Worm (Caenorhabditis elegans) whole organism, dauer: ENCODE results near the gene snb-1.

Experiments
- unc-62 ChIP-seq: sonication (generic microtip); optimal IDR thresholded peaks from 2 replicates; lab custom pipeline; 2017; ENCODE audit warnings: missing biosample characterization, missing genetic modification reagents, missing genetic modification characterization

The snb-1 gene

DNA sequence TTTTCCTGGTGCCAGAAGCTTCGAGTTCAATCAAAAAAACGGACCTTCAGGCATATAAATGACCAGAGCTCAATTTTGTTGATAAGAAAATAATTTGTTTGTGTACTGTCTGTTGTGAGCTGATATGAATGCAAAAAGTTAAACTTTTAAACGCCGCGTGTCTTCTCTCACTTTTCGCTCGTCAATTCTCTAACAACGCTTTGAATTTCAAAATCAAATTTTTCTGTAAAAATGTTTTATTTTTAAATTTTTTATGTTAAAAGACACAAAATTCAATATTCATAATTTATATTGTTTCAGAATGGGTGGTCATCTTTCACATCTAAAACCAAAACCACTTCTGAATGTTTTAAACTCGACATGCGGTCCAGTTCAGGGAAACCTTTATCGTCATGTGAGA lies 17.7 kb upstream of the snb-1 start, which contains the start of gene cest-31:
Gene cest-31 (plus strand): TSS at position 301 of the 400 bp plus-strand sequence.
- TF ChIP-seq unc-62, result no peak

DNA sequence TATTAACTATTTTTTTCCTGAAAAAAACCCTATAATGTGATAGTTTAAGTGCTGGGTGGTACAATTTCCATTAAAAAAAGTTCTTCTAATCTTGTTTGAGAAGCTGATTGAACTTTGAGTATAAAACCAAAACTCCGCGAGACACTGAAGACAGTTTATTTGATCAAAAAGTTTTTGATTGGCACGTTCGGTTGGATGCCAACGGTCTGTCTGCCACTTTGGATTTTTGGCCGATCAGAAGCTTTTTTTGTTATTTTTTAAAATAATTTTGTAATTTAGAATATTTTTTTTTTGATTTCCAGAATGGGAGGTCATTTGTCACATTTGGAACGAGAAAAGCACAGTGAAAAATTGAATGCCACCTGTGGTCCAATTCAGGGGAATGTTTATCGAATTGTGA lies 13.2 kb upstream of the snb-1 start, which contains the start of gene cest-28:
Gene cest-28 (plus strand): TSS at position 301 of the 400 bp plus-strand sequence.
- no peak for TF ChIP-seq unc-62

DNA sequence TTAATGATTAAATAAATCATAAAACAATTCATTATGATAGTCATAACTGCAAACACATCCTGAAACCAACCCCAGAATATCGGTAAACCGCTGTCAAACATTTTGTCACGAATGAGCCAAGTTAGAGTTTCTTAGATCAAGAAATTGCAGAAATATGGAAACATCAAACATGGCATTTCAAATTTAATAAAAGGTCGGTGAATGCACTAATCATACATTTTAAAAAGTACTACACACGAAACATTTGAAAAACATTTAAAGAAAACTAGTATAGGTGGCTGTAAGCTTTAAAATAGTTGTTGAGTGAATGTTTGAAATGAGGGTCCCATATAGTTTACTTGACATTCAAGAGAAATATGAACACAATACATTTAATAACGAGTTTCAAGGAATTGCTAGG lies 12.4 kb upstream of the snb-1 start, which contains the start of gene str-180:
Gene str-180 (minus strand): TSS at position 101 of the 400 bp plus-strand sequence.
- no peak for TF ChIP-seq unc-62

DNA sequence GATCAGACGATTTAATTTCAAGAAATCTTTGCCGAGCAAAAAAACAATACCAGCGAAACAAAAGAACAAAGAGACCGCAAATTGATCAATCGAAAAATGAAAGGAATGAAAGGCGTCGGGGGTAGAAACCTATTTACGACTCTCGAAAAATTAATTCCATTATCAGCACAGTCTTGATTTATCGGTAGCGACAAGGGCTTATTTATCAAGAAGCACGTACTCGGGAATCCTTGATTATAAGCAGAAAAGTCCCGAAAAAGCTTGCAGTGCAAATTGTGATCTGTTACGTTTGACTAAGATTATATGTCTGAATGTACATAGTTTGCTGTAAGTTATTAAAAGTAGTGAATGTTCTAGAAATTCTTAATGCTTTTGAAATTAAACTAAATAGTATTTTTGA lies 10.3 kb upstream of the snb-1 start:
- TF ChIP-seq unc-62, result no peak

DNA sequence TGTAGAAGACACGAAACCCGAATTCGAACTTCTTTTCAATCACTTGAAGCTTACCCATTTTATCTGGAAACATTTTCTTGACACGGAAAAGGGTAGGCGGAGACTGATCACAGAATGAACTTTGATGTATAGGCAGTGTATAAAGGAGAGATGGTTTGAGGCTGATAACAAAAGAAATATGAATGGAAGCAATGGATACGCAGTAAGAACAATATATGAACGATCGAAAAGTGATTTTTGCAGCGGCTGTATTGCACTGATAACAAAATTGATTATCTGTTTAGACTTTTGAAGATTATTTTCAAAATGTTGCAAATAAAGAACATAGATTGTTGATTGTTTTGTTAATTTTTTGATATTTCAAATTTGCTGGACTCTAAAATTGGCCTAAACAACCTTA lies 9.4 kb upstream of the snb-1 start, which contains the start of gene pmp-5:
Gene pmp-5 (minus strand): TSS at position 63 of the 400 bp plus-strand sequence.
- TF ChIP-seq unc-62, result no peak

DNA sequence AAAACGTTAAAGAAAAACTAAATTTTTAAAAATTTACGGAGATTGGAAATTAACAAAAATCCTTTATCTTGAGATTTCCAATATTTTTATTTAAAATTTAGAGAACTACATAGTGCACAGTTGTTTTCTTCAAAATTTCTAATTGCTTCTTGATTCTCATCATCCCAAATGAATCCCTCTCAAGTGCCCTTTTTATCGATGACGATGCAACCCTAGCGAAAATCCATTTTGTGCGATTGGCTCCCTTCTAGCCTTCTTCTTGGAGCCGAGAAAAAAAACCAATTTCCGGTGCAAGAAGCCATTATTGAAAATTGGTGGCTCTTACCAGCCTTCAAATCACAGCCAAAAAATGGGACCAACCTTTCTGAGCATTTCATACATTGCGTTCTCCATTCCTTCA lies 6.2 kb upstream of the snb-1 start:
- no peak for TF ChIP-seq unc-62

DNA sequence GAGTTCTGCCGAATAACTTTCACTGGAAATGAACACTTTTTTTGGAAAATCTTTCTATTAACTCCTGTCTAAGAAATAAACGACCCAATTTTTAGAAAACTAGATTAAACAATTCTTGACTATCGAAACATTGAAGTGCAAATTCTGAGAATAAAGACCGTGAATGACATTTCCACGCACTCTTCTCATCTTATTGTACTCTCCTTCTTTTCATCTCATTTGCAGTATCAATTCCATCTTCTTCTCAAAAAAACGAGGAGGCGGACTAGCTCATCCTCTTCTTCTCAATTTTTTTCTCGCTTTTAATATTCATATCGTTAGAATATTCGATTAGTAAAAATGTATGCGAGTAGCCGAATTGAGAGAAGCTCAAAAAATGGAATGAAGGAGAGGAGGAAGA lies 5.4 kb upstream of the snb-1 start:
- TF ChIP-seq unc-62, result no peak

DNA sequence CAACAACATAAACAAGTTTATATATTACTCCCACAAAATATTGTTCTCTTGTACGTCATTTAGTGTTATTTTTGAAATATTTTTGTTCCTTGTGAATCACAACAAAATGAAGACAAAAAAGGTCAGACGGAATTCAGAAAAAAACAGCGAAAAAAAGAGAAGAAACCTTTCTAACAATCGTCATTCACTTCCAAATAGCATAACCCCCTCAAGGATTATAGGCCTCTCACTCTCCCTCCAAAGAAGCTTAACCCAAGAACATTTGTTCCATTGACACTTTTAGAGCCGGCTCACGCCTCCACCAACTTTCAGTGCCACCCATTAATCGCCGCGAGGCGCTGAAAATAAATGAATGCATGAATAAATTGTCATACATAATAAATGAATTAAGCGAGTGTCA lies 3.2 kb upstream of the snb-1 start:
- no peak for TF ChIP-seq unc-62

DNA sequence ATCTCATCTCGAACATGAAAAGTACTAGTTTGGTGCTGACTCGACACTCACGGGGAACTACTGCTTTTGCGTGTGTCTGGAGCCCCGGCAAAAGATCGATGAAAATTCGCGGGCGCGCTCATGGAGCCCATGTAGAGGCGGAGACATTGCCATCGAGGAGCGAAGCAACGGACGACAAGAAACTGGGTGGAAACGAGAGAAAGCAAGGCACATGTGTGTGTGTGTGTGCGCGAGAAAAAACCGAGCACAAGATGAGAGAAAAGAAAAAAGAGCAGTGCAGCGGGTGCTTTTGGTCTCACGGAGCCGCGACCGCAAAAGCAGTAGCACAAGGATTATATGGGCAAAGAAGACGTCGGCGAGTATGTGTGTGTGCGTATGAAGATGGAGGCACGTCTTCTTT lies 2.5 kb upstream of the snb-1 start:
- TF ChIP-seq unc-62, result no peak

DNA sequence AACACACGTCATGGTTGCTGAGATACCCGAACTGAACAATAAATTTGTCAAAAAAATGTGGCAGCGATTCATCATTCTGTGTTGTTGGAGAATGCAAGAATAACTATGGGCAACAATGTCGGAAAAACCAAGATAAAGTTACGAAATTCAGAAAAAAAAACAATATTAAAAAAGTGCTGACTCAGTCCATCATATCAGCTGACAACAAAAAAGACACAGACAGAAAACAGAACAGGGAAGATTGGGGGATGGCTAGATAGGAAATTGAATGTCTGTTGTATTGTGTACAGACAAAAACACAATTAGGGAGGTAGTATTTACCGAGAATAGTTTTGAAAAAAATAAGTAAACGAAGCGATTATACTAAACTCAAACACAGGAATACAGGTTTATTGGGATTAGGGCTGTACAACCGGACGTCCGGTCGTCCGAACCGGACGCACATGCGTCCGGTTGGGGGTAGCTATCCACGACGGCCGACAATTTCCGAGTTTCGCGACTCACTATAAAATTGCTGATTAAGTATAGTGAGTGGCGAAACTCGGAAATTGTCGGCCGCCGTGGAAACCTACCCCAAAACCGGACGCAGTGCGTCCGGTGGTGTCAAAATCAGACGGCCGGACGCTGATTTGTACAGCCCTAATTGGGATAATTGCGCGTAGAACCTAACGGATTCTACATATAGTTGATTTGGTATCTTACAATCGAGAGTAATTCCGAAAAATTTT lies 1.4 kb upstream of the snb-1 start:
- no peak for TF ChIP-seq unc-62

DNA sequence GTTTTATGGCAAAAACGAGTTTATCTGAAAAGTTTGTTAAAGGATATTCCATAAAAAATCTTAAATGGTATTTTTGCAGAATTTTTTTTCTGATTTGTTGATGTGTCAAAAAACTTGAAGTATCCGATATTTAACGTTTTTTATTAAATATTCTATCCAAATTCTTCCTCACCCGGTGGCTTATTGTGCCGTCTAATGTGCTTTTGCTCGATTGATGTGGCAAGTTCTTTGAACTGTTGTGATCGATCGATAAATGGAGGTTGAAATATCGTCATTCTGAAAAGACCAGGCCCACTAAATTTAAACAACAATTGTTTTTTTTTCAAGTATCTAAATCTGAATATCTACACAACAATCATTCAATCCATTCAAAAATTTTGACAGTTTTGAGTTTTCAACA lies 1.1 kb downstream of the snb-1 start, which contains the start of gene syx-18:
Gene syx-18 (minus strand): TSS at position 276 of the 400 bp plus-strand sequence.
- no peak for TF ChIP-seq unc-62

DNA sequence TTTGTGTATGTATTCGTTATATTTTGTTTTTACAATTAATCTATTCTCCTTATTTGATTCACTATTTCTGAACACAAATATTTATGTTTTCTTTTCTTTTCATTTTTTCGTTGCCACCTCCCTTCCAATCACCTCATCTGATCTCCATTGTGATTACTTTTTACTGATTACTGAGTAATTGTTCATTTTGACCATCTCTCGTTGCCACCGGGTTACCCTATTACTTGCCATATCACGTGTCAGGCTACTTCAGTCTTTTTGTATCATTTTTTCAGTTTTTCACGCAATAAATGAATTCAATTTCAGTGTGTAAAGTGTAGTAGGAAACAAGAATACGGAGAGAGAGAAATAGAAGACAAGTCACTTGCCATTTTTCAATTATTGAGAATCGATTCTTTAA lies 4.2 kb downstream of the snb-1 start, which contains the start of gene T10H9.8:
Gene T10H9.8 (plus strand): TSS at position 301 of the 400 bp plus-strand sequence.
- no peak for TF ChIP-seq unc-62

DNA sequence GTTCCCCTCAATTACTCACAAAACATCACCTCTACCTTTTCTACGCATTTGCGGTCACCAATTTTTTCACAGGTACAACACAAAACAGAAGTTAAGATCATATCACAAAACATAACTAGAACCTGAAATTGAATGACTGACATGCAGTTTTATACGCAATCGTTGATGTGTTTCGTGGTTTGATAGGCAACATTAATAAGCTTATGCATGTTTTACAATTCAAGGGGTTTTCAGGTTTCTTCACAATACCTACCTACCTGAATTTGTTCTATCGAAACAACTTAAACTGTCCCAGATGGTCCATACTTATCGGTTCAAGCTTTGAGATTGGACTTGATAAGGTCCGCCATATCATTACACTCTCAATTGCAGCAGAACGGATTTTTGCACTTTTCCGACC lies 5.8 kb downstream of the snb-1 start:
- no peak for TF ChIP-seq unc-62

DNA sequence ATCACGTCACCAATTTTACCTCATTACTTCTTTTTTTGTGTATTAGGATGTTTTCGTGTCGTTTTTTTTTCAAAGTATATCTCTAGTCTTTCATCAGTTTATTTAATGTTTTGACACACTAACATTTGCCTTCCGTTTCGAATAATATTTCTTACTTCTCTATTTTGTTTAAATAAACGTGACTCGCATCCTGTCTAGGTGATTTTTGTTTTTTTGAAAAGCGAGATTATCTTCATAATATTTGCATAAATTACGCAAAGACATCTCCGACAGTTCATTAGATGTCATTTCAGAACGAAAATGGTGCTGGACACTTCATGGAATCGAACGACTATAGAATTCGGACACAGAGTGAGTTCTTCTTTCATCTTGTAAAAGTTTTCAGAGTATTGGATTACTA lies 7.0 kb downstream of the snb-1 start, which contains the start of gene T10H9.1:
Gene T10H9.1 (plus strand): TSS at position 301 of the 400 bp plus-strand sequence.
- TF ChIP-seq unc-62, result no peak

DNA sequence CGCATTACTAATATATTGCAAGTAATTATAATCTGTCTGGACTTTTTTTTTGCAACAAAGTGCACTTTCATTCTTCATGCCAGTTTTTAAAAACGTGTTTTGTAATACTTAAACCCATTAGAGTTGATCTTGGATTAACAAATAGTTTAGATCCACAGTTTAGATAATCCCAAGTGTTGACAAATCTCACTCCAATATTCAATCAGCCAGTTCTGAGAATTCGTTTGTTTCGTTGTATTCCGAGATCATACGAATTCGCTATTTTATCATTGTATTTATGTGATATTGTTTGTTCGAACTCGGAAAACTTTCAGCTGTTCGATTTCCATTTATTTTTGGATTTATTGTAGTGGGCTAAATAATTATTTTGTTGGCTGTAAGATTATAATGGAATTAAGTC lies 10.5 kb downstream of the snb-1 start:
- no peak for TF ChIP-seq unc-62

DNA sequence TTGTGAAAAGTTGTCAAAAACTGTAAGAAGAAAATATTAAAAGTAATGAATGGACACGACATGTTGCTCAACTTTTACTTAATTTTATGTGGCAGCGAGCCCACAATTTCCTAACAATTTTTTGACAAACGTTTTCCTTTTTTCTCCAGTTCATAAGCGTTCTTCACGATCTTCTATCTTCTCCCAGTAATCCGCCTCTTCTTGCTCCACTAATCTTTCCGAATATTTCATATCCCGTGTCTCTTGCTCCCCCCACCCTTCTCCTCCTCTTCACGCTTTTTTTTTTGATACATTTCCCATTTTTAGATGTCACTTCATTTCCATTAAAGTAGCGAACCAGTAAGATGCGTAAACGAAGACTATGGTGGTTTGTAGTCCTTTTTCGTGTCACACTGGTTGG lies 23.4 kb downstream of the snb-1 start, which contains the start of gene scd-2:
Gene scd-2 (plus strand): TSS at position 301 of the 400 bp plus-strand sequence.
- no peak for TF ChIP-seq unc-62

DNA sequence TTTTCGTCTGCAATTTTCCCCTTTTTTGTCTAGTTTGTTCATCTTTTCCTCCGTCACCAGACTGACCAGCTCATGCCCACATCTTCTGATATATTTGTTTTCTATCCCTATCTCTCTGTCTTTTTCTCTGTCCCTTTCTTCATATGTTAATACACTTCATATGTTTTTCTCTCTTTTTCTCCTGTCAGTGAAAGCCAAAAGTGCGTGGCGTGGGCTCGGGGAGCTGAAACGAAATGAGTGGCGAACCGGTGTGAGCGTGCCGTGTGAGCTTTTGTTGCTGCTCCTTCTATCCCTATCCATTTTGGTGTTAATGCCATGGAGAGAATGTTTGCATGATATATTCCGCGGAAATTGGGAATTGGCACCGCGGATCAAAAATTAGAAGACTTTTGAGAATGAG lies 24.4 kb downstream of the snb-1 start:
- no peak for TF ChIP-seq unc-62

DNA sequence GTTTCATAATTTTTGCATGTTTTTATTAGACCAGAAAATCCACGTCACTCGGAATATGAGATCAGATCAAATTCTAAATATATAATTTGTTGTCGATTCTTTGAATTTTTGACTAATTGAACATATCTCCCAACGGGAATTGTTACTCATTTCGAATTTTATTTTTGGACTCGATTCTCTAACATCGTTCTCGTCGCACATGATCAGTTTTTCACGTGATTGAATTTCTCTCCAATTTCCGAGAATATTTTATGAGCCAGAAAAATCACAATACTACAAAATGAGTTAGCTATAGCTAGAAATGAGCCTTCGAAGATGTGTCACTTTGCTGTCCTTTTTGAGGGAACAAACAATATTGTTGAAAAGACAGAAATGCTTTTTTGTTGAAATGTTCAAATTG lies 25.5 kb downstream of the snb-1 start:
- no peak for TF ChIP-seq unc-62
